Worm (Caenorhabditis elegans): ENCODE results near the gene gst-2.

DNA sequence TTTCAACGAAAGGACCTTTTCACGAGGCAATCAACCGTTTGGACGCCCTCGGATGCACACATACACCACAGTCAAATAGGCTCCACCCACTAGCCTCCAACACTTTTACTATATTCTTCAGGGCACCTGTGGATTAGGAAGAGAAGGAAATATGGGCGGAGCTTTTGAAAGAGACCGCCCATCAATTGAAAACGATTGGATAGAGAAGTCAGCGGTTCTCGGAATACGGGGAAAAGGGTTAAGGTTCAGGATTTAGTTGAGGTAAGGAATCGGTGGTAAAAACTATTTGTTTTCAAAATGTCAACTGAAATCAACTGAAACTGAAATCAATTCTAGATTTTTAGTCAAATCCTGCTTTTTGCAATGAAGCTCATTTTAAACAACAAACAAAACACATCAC is 31.4 kb downstream of the gst-2 start, which contains the start of gene egl-38:
- TF ChIP-seq fkh-10 (GFP tag; optimal IDR thresholded peaks at IDR 0.05) (no peak), pag-3 (tag; optimal IDR thresholded peaks at IDR 0.05; ENCODE audit: borderline replicate concordance, insufficient read depth) (no peak), unc-30 (tag; optimal IDR thresholded peaks at IDR 0.05) (no peak), dpl-1 (GFP tag; optimal IDR thresholded peaks at IDR 0.05) (no peak), fos-1 (tag; optimal IDR thresholded peaks at IDR 0.05) (no peak), ces-1 (GFP tag; optimal IDR thresholded peaks at IDR 0.05) (no peak), lin-15B (tag; optimal IDR thresholded peaks at IDR 0.05) (no peak), irx-1 (tag; optimal IDR thresholded peaks at IDR 0.05) (no peak), rnt-1 (tag; optimal IDR thresholded peaks at IDR 0.05) (no peak), hpl-2 (GFP tag; optimal IDR thresholded peaks at IDR 0.05) (no peak), vab-15 (tag; optimal IDR thresholded peaks at IDR 0.05) (no peak), ama-1 (optimal IDR thresholded peaks at IDR 0.05) (no peak), ztf-11 (tag; optimal IDR thresholded peaks at IDR 0.05) (no peak), lin-14 (GFP tag; optimal IDR thresholded peaks at IDR 0.05) (no peak)
